Fruit fly (Drosophila melanogaster) whole organism, prepupa: ENCODE measurements around the gene tefu.

Experiments
- CG11294 ChIP-seq: fragments of 200-800 bp; sonication (Bioruptor generic); IDR thresholded peaks from 2 replicates; pipeline ENCODE4 v1.3.6; 2022; ENCODE audit warnings: missing biosample characterization, missing genetic modification characterization
- CG11762 ChIP-seq: fragments of 200-800 bp; sonication (Bioruptor generic); optimal IDR thresholded peaks from 3 replicates; lab custom pipeline; 2016; ENCODE audit warnings: missing biosample characterization, missing genetic modification characterization; ENCODE audit not compliant: insufficient read depth
- CG11902 ChIP-seq: fragments of 200-800 bp; sonication (Bioruptor generic); optimal IDR thresholded peaks from 3 replicates; lab custom pipeline; 2016; ENCODE audit warnings: missing biosample characterization, missing genetic modification characterization
- CG15336 ChIP-seq: fragments of 200-800 bp; sonication (Bioruptor generic); IDR thresholded peaks from 2 replicates; pipeline ENCODE4 v1.3.6; 2022; ENCODE audit warnings: missing biosample characterization, missing genetic modification characterization
- CG16779 ChIP-seq: fragments of 200-800 bp; sonication (Bioruptor generic); optimal IDR thresholded peaks from 3 replicates; lab custom pipeline; 2017; ENCODE audit warnings: missing biosample characterization, mild to moderate bottlenecking, missing genetic modification characterization
- CG32006 ChIP-seq: fragments of 200-800 bp; sonication (Bioruptor generic); optimal IDR thresholded peaks from 3 replicates; lab custom pipeline; 2017; ENCODE audit warnings: missing biosample characterization, mild to moderate bottlenecking, missing genetic modification characterization
- CG34406 ChIP-seq: fragments of 200-800 bp; sonication (Bioruptor generic); optimal IDR thresholded peaks from 3 replicates; lab custom pipeline; 2016; ENCODE audit warnings: missing biosample characterization, missing genetic modification characterization
- CG3919 ChIP-seq: fragments of 200-800 bp; sonication (Bioruptor generic); optimal IDR thresholded peaks from 3 replicates; lab custom pipeline; 2016; ENCODE audit warnings: missing biosample characterization, missing genetic modification characterization
- CG6163 ChIP-seq: fragments of 200-800 bp; sonication (Bioruptor generic); IDR thresholded peaks from 3 replicates; pipeline ENCODE4 v1.3.6; 2022; ENCODE audit warnings: missing biosample characterization, missing genetic modification characterization
- CG6276 ChIP-seq: fragments of 200-800 bp; sonication (Bioruptor generic); optimal IDR thresholded peaks from 2 replicates; lab custom pipeline; 2017; ENCODE audit warnings: missing biosample characterization, mild to moderate bottlenecking, missing genetic modification characterization
- CG6792 ChIP-seq: fragments of 200-800 bp; sonication (Bioruptor generic); optimal IDR thresholded peaks from 3 replicates; lab custom pipeline; 2016; ENCODE audit warnings: missing biosample characterization, missing genetic modification characterization
- CG6808 ChIP-seq: fragments of 200-800 bp; sonication (Bioruptor generic); optimal IDR thresholded peaks from 3 replicates; lab custom pipeline; 2017; ENCODE audit warnings: missing biosample characterization, missing genetic modification characterization, mild to moderate bottlenecking, moderate library complexity, missing genetic modification reagents
- CG6854 ChIP-seq: fragments of 200-800 bp; sonication (Bioruptor generic); optimal IDR thresholded peaks from 2 replicates; lab custom pipeline; 2017; ENCODE audit warnings: missing biosample characterization, mild to moderate bottlenecking, missing genetic modification characterization
- CG7368 ChIP-seq: fragments of 200-800 bp; sonication (Bioruptor generic); optimal IDR thresholded peaks from 3 replicates; lab custom pipeline; 2016; ENCODE audit warnings: missing biosample characterization, missing genetic modification characterization
- CG8119 ChIP-seq: fragments of 200-800 bp; sonication (Bioruptor generic); IDR thresholded peaks from 3 replicates; pipeline ENCODE4 v1.3.6; 2022; ENCODE audit warnings: missing biosample characterization, missing genetic modification characterization
- CG8319 ChIP-seq: fragments of 200-800 bp; sonication (Bioruptor generic); optimal IDR thresholded peaks from 3 replicates; lab custom pipeline; 2016; ENCODE audit warnings: missing biosample characterization, missing genetic modification characterization
- CG8632 ChIP-seq: fragments of 200-800 bp; sonication (Bioruptor generic); optimal IDR thresholded peaks from 3 replicates; lab custom pipeline; 2016; ENCODE audit warnings: missing biosample characterization, missing genetic modification characterization
- CG9139 ChIP-seq: fragments of 200-800 bp; sonication (Bioruptor generic); optimal IDR thresholded peaks from 3 replicates; lab custom pipeline; 2017; ENCODE audit warnings: missing biosample characterization, mild to moderate bottlenecking, missing genetic modification characterization
- Eip93F ChIP-seq: fragments of 200-800 bp; sonication (Bioruptor generic); optimal IDR thresholded peaks from 2 replicates; lab custom pipeline; 2016; ENCODE audit warnings: missing biosample characterization, mild to moderate bottlenecking, missing genetic modification characterization
- Ets21C ChIP-seq: fragments of 200-800 bp; sonication (Bioruptor generic); optimal IDR thresholded peaks from 3 replicates; lab custom pipeline; 2016; ENCODE audit warnings: missing biosample characterization, missing genetic modification characterization
- Gug ChIP-seq: fragments of 200-800 bp; sonication (Bioruptor generic); IDR thresholded peaks from 2 replicates; pipeline ENCODE4 v1.3.6; 2022; ENCODE audit warnings: missing biosample characterization, missing genetic modification characterization
- Hr39 ChIP-seq: fragments of 200-800 bp; sonication (Bioruptor generic); optimal IDR thresholded peaks from 2 replicates; lab custom pipeline; 2016; ENCODE audit warnings: missing biosample characterization, missing genetic modification characterization
- Hr4 ChIP-seq: fragments of 200-800 bp; sonication (Bioruptor generic); optimal IDR thresholded peaks from 3 replicates; lab custom pipeline; 2016; ENCODE audit warnings: missing biosample characterization, missing genetic modification characterization
- Lpt ChIP-seq: fragments of 200-800 bp; sonication (Bioruptor generic); optimal IDR thresholded peaks from 3 replicates; lab custom pipeline; 2016; ENCODE audit warnings: missing biosample characterization, missing genetic modification characterization
- Met ChIP-seq: fragments of 200-800 bp; sonication (Bioruptor generic); optimal IDR thresholded peaks from 3 replicates; lab custom pipeline; 2016; ENCODE audit warnings: missing biosample characterization, missing genetic modification characterization
- OdsH ChIP-seq: fragments of 200-800 bp; sonication (Bioruptor generic); optimal IDR thresholded peaks from 3 replicates; lab custom pipeline; 2016; ENCODE audit warnings: missing biosample characterization, missing genetic modification characterization
- Sox102F ChIP-seq: fragments of 200-800 bp; sonication (Bioruptor generic); optimal IDR thresholded peaks from 2 replicates; lab custom pipeline; 2016; ENCODE audit warnings: missing biosample characterization, mild to moderate bottlenecking, missing genetic modification characterization
- Sox14 ChIP-seq: fragments of 200-800 bp; sonication (Bioruptor generic); optimal IDR thresholded peaks from 3 replicates; lab custom pipeline; 2016; ENCODE audit warnings: missing biosample characterization, missing genetic modification characterization
- achi ChIP-seq: fragments of 200-800 bp; sonication (Bioruptor generic); optimal IDR thresholded peaks from 3 replicates; lab custom pipeline; 2016; ENCODE audit warnings: missing biosample characterization, missing genetic modification characterization
- acj6 ChIP-seq: fragments of 200-800 bp; sonication (Bioruptor generic); optimal IDR thresholded peaks from 3 replicates; lab custom pipeline; 2016; ENCODE audit warnings: missing biosample characterization, missing genetic modification characterization
- cyc ChIP-seq: fragments of 200-800 bp; sonication (Bioruptor generic); optimal IDR thresholded peaks from 3 replicates; lab custom pipeline; 2016; ENCODE audit warnings: missing biosample characterization, missing genetic modification characterization
- dsx ChIP-seq: fragments of 200-800 bp; optimal IDR thresholded peaks from 3 replicates; lab custom pipeline; 2019; ENCODE audit warnings: missing biosample characterization, mild to moderate bottlenecking, missing genetic modification characterization, moderate library complexity; ENCODE audit not compliant: poor library complexity, severe bottlenecking
- eg ChIP-seq: fragments of 200-800 bp; sonication (Bioruptor generic); IDR thresholded peaks from 3 replicates; pipeline ENCODE4 v1.3.6; 2022; ENCODE audit warnings: missing biosample characterization, missing genetic modification characterization
- fd59A ChIP-seq: fragments of 200-800 bp; sonication (Bioruptor generic); optimal IDR thresholded peaks from 2 replicates; lab custom pipeline; 2017; ENCODE audit warnings: missing biosample characterization, mild to moderate bottlenecking, missing genetic modification characterization, missing genetic modification reagents
- lz ChIP-seq: fragments of 200-800 bp; sonication (Bioruptor generic); optimal IDR thresholded peaks from 3 replicates; lab custom pipeline; 2016; ENCODE audit warnings: missing biosample characterization, missing genetic modification characterization
- net ChIP-seq: fragments of 200-800 bp; sonication (Bioruptor generic); optimal IDR thresholded peaks from 3 replicates; lab custom pipeline; 2016; ENCODE audit warnings: missing biosample characterization, missing genetic modification characterization
- pdm3 ChIP-seq: fragments of 200-800 bp; sonication (Bioruptor generic); optimal IDR thresholded peaks from 3 replicates; lab custom pipeline; 2016; ENCODE audit warnings: missing biosample characterization, missing genetic modification characterization
- salr ChIP-seq, 2 experiments: fragments of 200-800 bp; sonication (Bioruptor generic); optimal IDR thresholded peaks; 3 replicates each; lab custom pipeline; 2016 to 2018; ENCODE audit warnings: missing biosample characterization in 2 of 2, missing genetic modification characterization in 2 of 2, mild to moderate bottlenecking in 1 of 2
- spab ChIP-seq: fragments of 200-800 bp; sonication (Bioruptor generic); optimal IDR thresholded peaks from 2 replicates; lab custom pipeline; 2017; ENCODE audit warnings: missing biosample characterization, mild to moderate bottlenecking, missing genetic modification characterization, missing genetic modification reagents
- svp ChIP-seq: fragments of 200-800 bp; sonication (Bioruptor generic); peaks from one replicate; lab custom pipeline; 2016; ENCODE audit warnings: missing biosample characterization, missing genetic modification characterization
- vri ChIP-seq: fragments of 200-800 bp; sonication (Bioruptor generic); optimal IDR thresholded peaks from 3 replicates; lab custom pipeline; 2016; ENCODE audit warnings: missing biosample characterization, mild to moderate bottlenecking, missing genetic modification characterization

tefu gene

dm6 chr3R:15243452-15243851 lies 1.4 kb upstream of the tefu start (continued):
- TF ChIP-seq CG6854 (GFP tag; lab: Kevin White, UChicago) (no peak), CG15336 (GFP tag; lab: Robert Waterston, UW) (peak; percentile 21; the same call in 1 of the 2 replicates), Sox14 (GFP tag; lab: Kevin White, UChicago) (peak; percentile 84), CG8319 (no peak), pdm3 (peak; percentile 2), CG11902 (GFP tag; lab: Kevin White, UChicago) (no peak), CG6163 (GFP tag; lab: Robert Waterston, UW) (peak; percentile 60), lz (GFP tag; lab: Kevin White, UChicago) (no peak), acj6 (GFP tag; lab: Kevin White, UChicago) (no peak), Sox102F (GFP tag; lab: Kevin White, UChicago) (peak; percentile 33), CG34406 (GFP tag; lab: Kevin White, UChicago) (no peak), vri (peak; percentile 50), eg (GFP tag; lab: Robert Waterston, UW) (no peak), CG32006 (GFP tag; lab: Kevin White, UChicago) (no peak), CG8632 (GFP tag; lab: Kevin White, UChicago) (no peak), Hr39 (GFP tag; lab: Kevin White, UChicago) (no peak), salr (GFP tag; optimal IDR thresholded peaks at IDR 0.05; lab: Kevin White, UChicago) (no peak), Lpt (no peak), Ets21C (GFP tag; lab: Kevin White, UChicago) (no peak), CG8119 (GFP tag; lab: Robert Waterston, UW) (no peak), dsx (GFP tag; lab: Kevin White, UChicago) (no peak), CG6792 (GFP tag; lab: Kevin White, UChicago) (no peak), CG6808 (GFP tag; lab: Kevin White, UChicago) (no peak), Gug (GFP tag; lab: Robert Waterston, UW) (no peak), CG7368 (GFP tag; lab: Kevin White, UChicago) (no peak), CG16779 (tag; lab: Kevin White, UChicago) (peak; percentile 4), cyc (no peak), OdsH (GFP tag; lab: Kevin White, UChicago) (no peak), Eip93F (GFP tag; lab: Kevin White, UChicago) (peak; percentile 1), CG11762 (GFP tag; lab: Kevin White, UChicago) (no peak), achi (GFP tag; lab: Kevin White, UChicago) (no peak)
- TF ChIP-seq, all 60 proteins: peak for 19

dm6 chr3R:15243046-15243356 lies 965 bp upstream of the tefu start:
- TF ChIP-seq vri (peak; percentile 41), CG11294 (no peak)

dm6 chr3R:15231635-15232138 lies 10.3 kb downstream of the tefu start:
- TF ChIP-seq dsx (GFP tag; lab: Kevin White, UChicago) (no peak), CG6854 (GFP tag; lab: Kevin White, UChicago) (no peak), fd59A (GFP tag; lab: Kevin White, UChicago) (no peak), cyc (no peak), CG11294 (no peak), CG9139 (GFP tag; lab: Kevin White, UChicago) (no peak), CG6276 (no peak), spab (GFP tag; lab: Kevin White, UChicago) (no peak), svp (GFP tag; lab: Kevin White, UChicago) (no peak), CG3919 (GFP tag; lab: Kevin White, UChicago) (no peak), CG15336 (GFP tag; lab: Robert Waterston, UW) (no peak), Met (GFP tag; lab: Kevin White, UChicago) (no peak), salr (GFP tag; optimal IDR thresholded peaks at IDR 0.05; lab: Kevin White, UChicago) (no peak), CG6808 (GFP tag; lab: Kevin White, UChicago) (no peak), Gug (GFP tag; lab: Robert Waterston, UW) (no peak), Sox102F (GFP tag; lab: Kevin White, UChicago) (no peak), achi (GFP tag; lab: Kevin White, UChicago) (no peak), net (no peak), Hr4 (GFP tag; lab: Kevin White, UChicago) (no peak)
